Fruit fly (Drosophila melanogaster) whole organism, adult: Measurements from ENCODE around the gene Plp.

Experiments
- CG11617 ChIP-seq: fragments of 200-800 bp; sonication (Bioruptor generic); optimal IDR thresholded peaks from 2 replicates; lab custom pipeline; 2017; ENCODE audit warnings: mild to moderate bottlenecking, missing biosample characterization, missing genetic modification reagents, missing genetic modification characterization
- CG12768 ChIP-seq: fragments of 200-800 bp; sonication (Bioruptor generic); optimal IDR thresholded peaks from 2 replicates; lab custom pipeline; 2017; ENCODE audit warnings: missing biosample characterization, missing genetic modification characterization, mild to moderate bottlenecking, moderate library complexity, missing genetic modification reagents
- CG14711 ChIP-seq: fragments of 200-800 bp; sonication (Bioruptor generic); optimal IDR thresholded peaks from 2 replicates; lab custom pipeline; 2018; ENCODE audit warnings: missing biosample characterization, mild to moderate bottlenecking, missing genetic modification characterization, moderate library complexity
- CG1620 ChIP-seq: fragments of 200-800 bp; sonication (Bioruptor generic); optimal IDR thresholded peaks from 2 replicates; lab custom pipeline; 2016; ENCODE audit warnings: missing biosample characterization, missing genetic modification characterization
- CG33017 ChIP-seq: fragments of 200-800 bp; sonication (Bioruptor generic); optimal IDR thresholded peaks from 2 replicates; lab custom pipeline; 2018; ENCODE audit warnings: missing biosample characterization, mild to moderate bottlenecking, missing genetic modification characterization, moderate library complexity
- CG5204 ChIP-seq: fragments of 200-800 bp; sonication (Bioruptor generic); optimal IDR thresholded peaks from 2 replicates; lab custom pipeline; 2016; ENCODE audit warnings: missing biosample characterization, missing genetic modification characterization
- CG7045 ChIP-seq: fragments of 200-800 bp; sonication (Bioruptor generic); optimal IDR thresholded peaks from 2 replicates; lab custom pipeline; 2017; ENCODE audit warnings: missing biosample characterization, mild to moderate bottlenecking, missing genetic modification characterization
- CG7101 ChIP-seq: fragments of 200-800 bp; sonication (Bioruptor generic); optimal IDR thresholded peaks from 2 replicates; lab custom pipeline; 2018; ENCODE audit warnings: missing biosample characterization, mild to moderate bottlenecking, missing genetic modification characterization, moderate library complexity
- Clk ChIP-seq: fragments of 200-800 bp; sonication (Bioruptor generic); optimal IDR thresholded peaks from 2 replicates; lab custom pipeline; 2017; ENCODE audit warnings: missing biosample characterization, missing genetic modification characterization
- Crg-1 ChIP-seq: fragments of 200-800 bp; sonication (Bioruptor generic); optimal IDR thresholded peaks from 2 replicates; lab custom pipeline; 2016; ENCODE audit warnings: missing biosample characterization, missing genetic modification characterization
- Hr96 ChIP-seq: fragments of 200-800 bp; sonication (Bioruptor generic); optimal IDR thresholded peaks from 2 replicates; lab custom pipeline; 2016; ENCODE audit warnings: missing biosample characterization, missing genetic modification characterization
- Mnt ChIP-seq: fragments of 200-800 bp; sonication (Bioruptor generic); optimal IDR thresholded peaks from 2 replicates; lab custom pipeline; 2016; ENCODE audit warnings: missing biosample characterization, mild to moderate bottlenecking, missing genetic modification characterization
- bab1 ChIP-seq: fragments of 200-800 bp; sonication (Bioruptor generic); optimal IDR thresholded peaks from 3 replicates; lab custom pipeline; 2019; ENCODE audit warnings: missing biosample characterization, mild to moderate bottlenecking, missing genetic modification characterization, moderate library complexity
- cic ChIP-seq: fragments of 200-800 bp; sonication (Bioruptor generic); optimal IDR thresholded peaks from 2 replicates; lab custom pipeline; 2017; ENCODE audit warnings: missing biosample characterization, mild to moderate bottlenecking, missing genetic modification characterization, moderate library complexity
- cnc ChIP-seq, 2 experiments: fragments of >200 bp; optimal IDR thresholded peaks; 2 replicates each; lab custom pipeline; 2017
- kay ChIP-seq: fragments of 200-800 bp; sonication (Bioruptor generic); peaks from one replicate; lab custom pipeline; 2016; ENCODE audit warnings: missing biosample characterization, missing genetic modification characterization, borderline replicate concordance
- ovo ChIP-seq: fragments of 200-800 bp; sonication (Bioruptor generic); optimal IDR thresholded peaks from 2 replicates; lab custom pipeline; 2016; ENCODE audit warnings: missing biosample characterization, missing genetic modification characterization
- pad ChIP-seq: fragments of 200-800 bp; sonication (Bioruptor generic); optimal IDR thresholded peaks from 3 replicates; lab custom pipeline; 2017; ENCODE audit warnings: missing biosample characterization, missing genetic modification characterization, mild to moderate bottlenecking, moderate library complexity, missing genetic modification reagents
- tj ChIP-seq: fragments of 200-800 bp; sonication (Bioruptor generic); optimal IDR thresholded peaks from 3 replicates; lab custom pipeline; 2017; ENCODE audit warnings: missing biosample characterization, mild to moderate bottlenecking, missing genetic modification characterization, moderate library complexity
- toe ChIP-seq: fragments of 200-800 bp; sonication (Bioruptor generic); optimal IDR thresholded peaks from 2 replicates; lab custom pipeline; 2016; ENCODE audit warnings: missing biosample characterization, missing genetic modification characterization

Gene Plp

DNA sequence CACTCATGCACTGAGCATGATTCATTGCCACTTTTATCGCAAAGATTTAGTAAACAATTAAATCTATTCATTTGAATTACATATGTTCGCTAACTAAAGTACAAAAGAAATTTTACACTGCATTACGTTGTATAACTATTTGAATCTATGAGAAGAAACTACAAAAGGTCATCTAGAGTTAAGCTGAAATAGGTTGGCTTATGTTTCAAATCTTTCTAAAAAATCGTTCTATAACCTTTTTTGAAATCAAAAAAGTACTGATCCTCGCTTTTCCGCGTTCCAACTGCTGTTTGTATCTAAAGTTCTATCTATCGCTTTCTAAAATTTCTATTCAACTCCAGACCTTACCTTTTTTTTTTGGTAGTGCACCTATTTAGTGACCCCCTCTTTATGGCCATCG, 31.2 kb upstream of the Plp start:
- TF ChIP-seq Mnt (GFP tag; lab: Kevin White, UChicago) (no peak), CG33017 (tag; lab: Kevin White, UChicago) (no peak), CG7045 (GFP tag; lab: Kevin White, UChicago) (no peak), CG5204 (GFP tag; lab: Kevin White, UChicago) (no peak), CG1620 (GFP tag; lab: Kevin White, UChicago) (no peak), cic (GFP tag; lab: Kevin White, UChicago) (no peak), Clk (no peak), CG11617 (GFP tag; lab: Kevin White, UChicago) (no peak), cnc (optimal IDR thresholded peaks at IDR 0.05; lab: Kevin White, UChicago) (no peak), toe (no peak)

DNA sequence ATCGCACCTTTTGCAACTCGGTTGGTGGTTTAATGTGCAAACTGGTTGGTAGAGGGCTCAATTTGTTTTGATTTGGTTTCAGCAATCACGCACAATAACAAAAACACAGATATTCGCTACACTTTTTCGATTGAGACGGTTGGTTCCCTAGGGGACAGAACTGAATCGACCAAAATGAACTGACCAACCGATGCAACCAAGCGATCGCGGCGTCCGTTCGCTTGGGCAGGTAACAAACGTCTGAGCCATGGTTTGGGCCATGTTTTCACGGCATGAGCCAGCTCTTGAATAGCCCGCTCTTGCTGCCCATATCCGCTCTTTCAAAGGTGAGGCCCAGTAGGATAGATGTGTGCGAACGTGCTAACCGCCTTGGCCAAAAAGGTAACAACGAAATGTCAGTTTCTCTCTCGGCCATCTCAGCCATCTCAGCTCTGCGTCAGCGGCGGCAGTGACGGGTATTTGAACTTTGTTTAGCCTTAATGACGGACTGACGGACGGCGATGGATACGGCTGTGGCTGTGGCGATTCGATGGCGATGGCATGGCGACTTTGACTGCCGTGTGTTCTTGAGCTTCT, 30.6 kb upstream of the Plp start, which contains the start of gene CG16959:
Gene CG16959 (minus strand): TSS at position 245 of the 576 bp plus-strand sequence.
- TF ChIP-seq cic (GFP tag; lab: Kevin White, UChicago), result no peak
- TF ChIP-seq bab1 (GFP tag; lab: Kevin White, UChicago), result no peak
- no peak for TF ChIP-seq CG5204 (GFP tag; lab: Kevin White, UChicago)

DNA sequence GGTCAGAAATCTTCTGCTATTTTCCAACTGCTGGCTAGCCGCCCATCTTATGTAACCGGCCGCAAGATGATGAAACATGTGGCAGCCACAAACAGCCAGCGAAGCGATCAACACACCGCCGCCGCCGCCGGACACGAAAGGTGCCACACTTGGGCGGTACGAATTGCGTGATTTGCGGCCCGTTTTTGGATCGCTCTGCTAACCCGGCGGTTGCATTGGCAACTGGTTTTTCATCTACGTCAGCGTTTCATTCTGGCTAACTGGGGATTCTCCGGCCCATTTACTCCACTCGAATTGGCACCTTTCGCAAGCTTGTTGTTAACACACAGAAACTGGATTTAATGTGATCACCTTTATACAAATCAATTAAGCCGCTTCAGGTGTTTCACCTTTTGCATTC, 29.2 kb upstream of the Plp start:
- TF ChIP-seq Hr96 (GFP tag; lab: Kevin White, UChicago), result no peak
- TF ChIP-seq tj (GFP tag; lab: Kevin White, UChicago), result peak; percentile 14
- TF ChIP-seq CG7101, result no peak
- TF ChIP-seq CG33017 (tag; lab: Kevin White, UChicago), result no peak

DNA sequence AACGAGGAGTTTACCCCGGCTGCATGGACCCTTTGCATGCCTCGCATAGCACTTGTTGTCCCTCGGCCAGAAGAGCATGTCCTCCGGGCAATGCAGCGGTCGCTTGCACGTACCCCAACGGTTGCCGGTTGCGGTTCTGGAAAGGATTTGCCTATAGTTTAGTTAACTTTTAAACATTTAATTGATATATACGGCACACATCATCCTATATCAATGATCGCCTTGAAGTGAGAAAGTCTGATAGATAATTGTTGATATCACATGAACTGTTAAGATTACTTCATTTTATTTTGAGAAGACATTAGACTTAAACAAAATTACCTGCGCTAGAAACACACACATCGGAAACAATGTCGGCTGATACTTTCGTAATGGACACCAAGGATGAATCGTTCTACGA, 26.7 kb upstream of the Plp start, which contains the start of gene CG32847:
Gene CG32847 (plus strand): TSS at position 301 of the 400 bp plus-strand sequence.
- TF ChIP-seq kay (no peak), cic (GFP tag; lab: Kevin White, UChicago) (no peak), CG7101 (no peak), Mnt (GFP tag; lab: Kevin White, UChicago) (no peak), CG14711 (tag; lab: Kevin White, UChicago) (no peak), CG12768 (GFP tag; lab: Kevin White, UChicago) (no peak), tj (GFP tag; lab: Kevin White, UChicago) (no peak), CG7045 (GFP tag; lab: Kevin White, UChicago) (no peak), toe (no peak), CG11617 (GFP tag; lab: Kevin White, UChicago) (no peak), Crg-1 (GFP tag; lab: Kevin White, UChicago) (no peak), pad (GFP tag; lab: Kevin White, UChicago) (no peak), ovo (GFP tag; lab: Kevin White, UChicago) (no peak), Hr96 (GFP tag; lab: Kevin White, UChicago) (no peak), bab1 (GFP tag; lab: Kevin White, UChicago) (no peak), CG33017 (tag; lab: Kevin White, UChicago) (no peak), Clk (no peak), cnc (optimal IDR thresholded peaks at IDR 0.05; lab: Kevin White, UChicago) (no peak), CG5204 (GFP tag; lab: Kevin White, UChicago) (no peak)

DNA sequence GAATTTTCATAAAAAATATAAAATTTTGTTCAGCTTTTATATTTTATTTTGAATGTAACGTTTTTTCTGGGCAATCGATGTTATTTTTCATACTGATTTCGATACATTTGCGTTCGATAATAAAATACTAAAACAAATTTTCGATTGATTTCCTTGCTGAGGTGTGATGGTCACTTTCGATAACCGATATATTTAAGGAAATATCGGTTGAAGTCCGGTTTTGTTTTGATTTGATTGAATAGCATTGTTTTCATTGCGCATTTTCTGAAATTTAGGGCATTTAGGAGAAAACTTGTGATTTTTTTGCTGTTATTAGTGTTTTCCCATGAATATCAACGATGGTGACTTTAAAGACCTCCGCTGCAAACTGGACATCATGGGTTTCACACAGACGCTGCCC, 22.0 kb upstream of the Plp start, which contains the start of gene Cep135:
Gene Cep135 (plus strand): TSS at position 202 of the 400 bp plus-strand sequence.
- TF ChIP-seq bab1 (GFP tag; lab: Kevin White, UChicago) (peak; percentile 9), CG12768 (GFP tag; lab: Kevin White, UChicago) (no peak)

DNA sequence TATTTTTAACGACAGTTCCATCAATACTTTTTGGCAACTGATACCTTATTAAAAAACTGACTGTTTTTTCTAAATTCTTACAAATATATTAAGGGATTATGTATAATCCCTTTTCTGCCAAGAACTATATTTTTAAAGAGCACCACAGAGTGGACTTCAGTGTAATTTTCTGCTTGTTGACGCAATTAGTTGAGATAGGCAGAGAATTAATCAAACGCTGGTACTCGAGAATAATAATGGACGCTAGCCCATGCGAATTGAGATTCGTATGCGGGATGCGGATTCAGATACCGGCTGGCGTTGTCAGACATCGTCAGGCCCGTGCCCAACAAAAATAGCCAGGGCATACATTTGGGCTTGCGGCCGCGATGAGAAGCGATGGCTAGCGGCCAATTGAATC, 18.7 kb upstream of the Plp start, which contains the start of gene CG13458:
Gene CG13458 (plus strand): TSS at position 301 of the 400 bp plus-strand sequence.
- TF ChIP-seq kay (peak; percentile 3), Crg-1 (GFP tag; lab: Kevin White, UChicago) (no peak), Mnt (GFP tag; lab: Kevin White, UChicago) (peak; percentile 33)

DNA sequence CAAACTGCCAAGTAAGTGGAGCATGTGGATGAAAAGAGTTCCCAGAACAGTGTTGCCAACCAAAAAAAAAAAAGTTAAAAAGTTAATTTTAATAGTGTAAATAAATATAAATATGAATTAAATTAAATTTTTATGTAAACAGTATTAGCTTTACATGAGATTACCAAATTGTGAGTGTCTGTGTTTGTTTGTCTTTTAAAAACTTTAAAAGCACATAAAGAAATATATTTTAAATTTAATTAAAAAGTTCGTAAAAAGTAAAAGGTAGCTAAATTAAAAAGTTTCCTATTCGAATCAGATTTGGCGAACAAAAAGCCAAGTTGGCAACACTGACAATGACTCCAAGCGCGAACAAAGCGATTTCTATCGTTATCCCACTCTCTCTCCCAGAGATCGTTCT, 14.4 kb upstream of the Plp start:
- TF ChIP-seq bab1 (GFP tag; lab: Kevin White, UChicago) (no peak), cic (GFP tag; lab: Kevin White, UChicago) (no peak), CG14711 (tag; lab: Kevin White, UChicago) (no peak), CG7101 (no peak), Hr96 (GFP tag; lab: Kevin White, UChicago) (no peak), Crg-1 (GFP tag; lab: Kevin White, UChicago) (no peak), CG33017 (tag; lab: Kevin White, UChicago) (no peak), ovo (GFP tag; lab: Kevin White, UChicago) (no peak), CG12768 (GFP tag; lab: Kevin White, UChicago) (no peak), cnc (optimal IDR thresholded peaks at IDR 0.05; lab: Kevin White, UChicago) (no peak)
